Fruit fly (Drosophila melanogaster) whole organism, embryonic: ENCODE measurements around the gene Reg-2.

Experiments
- CG11456 ChIP-seq: fragments of 200-800 bp; sonication (Bioruptor generic); IDR thresholded peaks from 3 replicates; pipeline ENCODE4 v1.3.6; 2022; ENCODE audit warnings: missing biosample characterization, missing genetic modification characterization
- CG3065 ChIP-seq: fragments of 200-800 bp; sonication (Bioruptor generic); optimal IDR thresholded peaks from 2 replicates; lab custom pipeline; 2016; ENCODE audit warnings: missing biosample characterization, missing genetic modification characterization
- CG4360 ChIP-seq: fragments of 200-800 bp; sonication (Bioruptor generic); IDR thresholded peaks from 2 replicates; pipeline ENCODE4 v1.3.6; 2022; ENCODE audit warnings: missing biosample characterization, missing genetic modification characterization
- Sox102F ChIP-seq: fragments of 200-800 bp; sonication (Bioruptor generic); optimal IDR thresholded peaks from 2 replicates; lab custom pipeline; 2018; ENCODE audit warnings: missing biosample characterization, mild to moderate bottlenecking, missing genetic modification characterization, moderate library complexity
- abd-A ChIP-seq: fragments of 200-800 bp; sonication (Bioruptor generic); optimal IDR thresholded peaks from 3 replicates; lab custom pipeline; 2019; ENCODE audit warnings: missing biosample characterization, mild to moderate bottlenecking, missing genetic modification characterization, moderate library complexity
- hb ChIP-seq: fragments of 200-800 bp; sonication (Bioruptor generic); IDR thresholded peaks from 3 replicates; pipeline ENCODE4 v1.3.6; 2022; ENCODE audit warnings: missing biosample characterization, missing genetic modification characterization; ENCODE audit not compliant: partially characterized antibody

DNA sequence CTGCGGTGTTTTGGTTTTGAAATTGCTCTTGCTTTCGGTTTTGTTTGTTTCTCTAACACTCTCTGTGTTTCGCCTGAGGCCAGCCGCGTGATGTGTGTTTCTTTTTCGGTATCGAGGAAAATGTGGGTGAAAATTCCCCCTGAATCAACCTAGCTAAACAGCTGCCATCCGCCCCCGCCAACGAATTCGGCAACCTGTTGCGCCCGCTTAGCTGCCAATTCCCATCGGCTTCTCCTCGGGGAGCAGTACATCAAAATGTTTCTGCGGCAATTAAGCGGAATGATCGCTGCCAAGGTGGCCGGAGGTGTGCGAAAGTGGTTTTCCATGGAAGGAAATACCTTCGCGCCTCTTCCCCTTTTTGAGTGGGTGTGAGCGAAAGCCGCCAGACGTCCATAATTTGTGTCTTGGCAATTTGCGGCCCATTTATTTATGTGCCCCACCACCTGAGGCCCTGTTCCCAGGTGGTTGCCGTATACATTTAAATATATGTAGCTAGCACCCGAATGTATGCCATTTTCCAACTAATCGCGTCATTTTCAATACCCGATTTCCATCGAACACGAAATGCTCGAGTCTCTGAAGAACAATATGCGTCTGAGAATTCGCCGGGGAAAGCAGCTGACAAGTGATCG lies 19.7 kb downstream of the Reg-2 start:
- TF ChIP-seq abd-A (tag; lab: Kevin White, UChicago) (no peak), CG3065 (GFP tag; lab: Kevin White, UChicago) (no peak), CG11456 (GFP tag; lab: Robert Waterston, UW) (no peak), Sox102F (no peak), hb (GFP tag; lab: Robert Waterston, UW) (no peak), CG4360 (no peak)
